Worm (Caenorhabditis elegans) whole organism, early embryonic: Measurements from ENCODE around the gene F56C4.1.

Source experiments
- B0310.2 ChIP-seq: sonication (generic microtip); optimal IDR thresholded peaks from 2 replicates; lab custom pipeline; 2016; ENCODE audit warnings: mild to moderate bottlenecking, missing genetic modification characterization, missing compliant biosample characterization
- F13C5.2 ChIP-seq: sonication (generic microtip); optimal IDR thresholded peaks from 2 replicates; lab custom pipeline; 2017; ENCODE audit warnings: mild to moderate bottlenecking, missing genetic modification characterization, inconsistent platforms, missing compliant biosample characterization
- aly-1 ChIP-seq: sonication (generic microtip); optimal IDR thresholded peaks from 2 replicates; lab custom pipeline; 2016; ENCODE audit warnings: missing genetic modification characterization, missing compliant biosample characterization
- ama-1 ChIP-seq: fragments of 150-350 bp; optimal IDR thresholded peaks from 2 replicates; lab custom pipeline; 2014
- ceh-36 ChIP-seq: sonication (generic microtip); optimal IDR thresholded peaks from 2 replicates; lab custom pipeline; 2016; ENCODE audit warnings: missing genetic modification characterization, inconsistent platforms, missing compliant biosample characterization
- ets-7 ChIP-seq: sonication (generic microtip); optimal IDR thresholded peaks from 2 replicates; lab custom pipeline; 2016; ENCODE audit warnings: missing genotype, missing genetic modification characterization, missing compliant biosample characterization
- flt-1 ChIP-seq: fragments of 200-800 bp; sonication (Bioruptor generic); IDR thresholded peaks from 2 replicates; pipeline ENCODE4 v1.3.6; 2022; ENCODE audit warnings: missing genetic modification characterization, missing compliant biosample characterization
- hmbx-1 ChIP-seq: sonication (generic microtip); optimal IDR thresholded peaks from 2 replicates; lab custom pipeline; 2016; ENCODE audit warnings: mild to moderate bottlenecking, missing genetic modification characterization, missing compliant biosample characterization
- scrt-1 ChIP-seq: fragments of 200-800 bp; sonication (Bioruptor generic); IDR thresholded peaks from 2 replicates; pipeline ENCODE4 v1.3.6; 2022; ENCODE audit warnings: missing genetic modification characterization, missing compliant biosample characterization
- tbx-11 ChIP-seq: fragments of 200-800 bp; sonication (Bioruptor generic); IDR thresholded peaks from 2 replicates; pipeline ENCODE4 v1.3.6; 2022; ENCODE audit warnings: missing genetic modification characterization, missing compliant biosample characterization
- tbx-37 ChIP-seq: fragments of 200-800 bp; sonication (Bioruptor generic); conservative IDR thresholded peaks from 2 replicates; pipeline ENCODE4 v1.3.6; 2022; ENCODE audit warnings: missing genetic modification reagents, missing genetic modification characterization, missing compliant biosample characterization
- tra-4 ChIP-seq: sonication (generic microtip); optimal IDR thresholded peaks from 2 replicates; lab custom pipeline; 2017; ENCODE audit warnings: missing genetic modification characterization, missing compliant biosample characterization

- no peak for TF ChIP-seq ama-1 (lab: Kevin White, UChicago)
- TF ChIP-seq hmbx-1 (tag; lab: Kevin White, UChicago): no peak
- TF ChIP-seq ceh-36 (tag; lab: Kevin White, UChicago): no peak
- TF ChIP-seq tbx-11 (GFP tag; lab: Robert Waterston, UW): no peak
- TF ChIP-seq flt-1 (GFP tag; lab: Robert Waterston, UW): no peak
- no peak for TF ChIP-seq scrt-1 (GFP tag; lab: Robert Waterston, UW)
- no peak for TF ChIP-seq ets-7 (tag; lab: Kevin White, UChicago)
- no peak for TF ChIP-seq B0310.2 (tag; lab: Kevin White, UChicago)
- no peak for TF ChIP-seq tra-4 (tag; lab: Kevin White, UChicago)
- no peak for TF ChIP-seq F13C5.2 (tag; lab: Kevin White, UChicago)
- TF ChIP-seq tbx-37 (GFP tag; lab: Robert Waterston, UW): no peak
- no peak for TF ChIP-seq aly-1 (tag; lab: Kevin White, UChicago)
Measured at ce11 chrIV:10590649-10591048, 46.1 kb upstream of the F56C4.1 start, which contains the start of the genes C43F9.5 and nkb-2.
